Fruit fly (Drosophila melanogaster) whole organism, embryonic: ENCODE data around the gene klar.

ENCODE experiments used
- Ada2b ChIP-seq: fragments of 200-800 bp; sonication (Bioruptor generic); IDR thresholded peaks from 2 replicates; pipeline ENCODE4 v1.3.6; 2022; ENCODE audit warnings: missing biosample characterization, missing genetic modification characterization
- Aef1 ChIP-seq: fragments of 200-800 bp; sonication (Bioruptor generic); IDR thresholded peaks from 3 replicates; pipeline ENCODE4 v1.3.6; 2022; ENCODE audit warnings: missing biosample characterization, missing genetic modification characterization
- Awh ChIP-seq: fragments of 200-800 bp; sonication (Bioruptor generic); IDR thresholded peaks from 2 replicates; pipeline ENCODE4, ENCODE4 v1.3.6; 2022; ENCODE audit warnings: missing biosample characterization, missing genetic modification characterization
- BtbVII ChIP-seq: fragments of 200-800 bp; sonication (Bioruptor generic); optimal IDR thresholded peaks from 3 replicates; lab custom pipeline; 2017; ENCODE audit warnings: missing biosample characterization, mild to moderate bottlenecking, missing genetic modification characterization
- CG10147 ChIP-seq: fragments of 200-800 bp; sonication (Bioruptor generic); optimal IDR thresholded peaks from 2 replicates; lab custom pipeline; 2019; ENCODE audit warnings: missing biosample characterization, mild to moderate bottlenecking, missing genetic modification characterization, moderate library complexity
- CG10565 ChIP-seq: fragments of 200-800 bp; sonication (Bioruptor generic); optimal IDR thresholded peaks from 3 replicates; lab custom pipeline; 2016; ENCODE audit warnings: missing biosample characterization, mild to moderate bottlenecking, missing genetic modification characterization
- CG12071 ChIP-seq: fragments of 200-800 bp; sonication (Bioruptor generic); optimal IDR thresholded peaks from 3 replicates; lab custom pipeline; 2018; ENCODE audit warnings: missing biosample characterization, mild to moderate bottlenecking, missing genetic modification characterization
- CG12155 ChIP-seq: fragments of 200-800 bp; sonication (Bioruptor generic); optimal IDR thresholded peaks from 3 replicates; lab custom pipeline; 2016; ENCODE audit warnings: missing biosample characterization, missing genetic modification characterization
- CG16813 ChIP-seq: fragments of 200-800 bp; sonication (Bioruptor generic); IDR thresholded peaks from 3 replicates; pipeline ENCODE4 v1.3.6; 2022; ENCODE audit warnings: missing biosample characterization, missing genetic modification characterization; ENCODE audit not compliant: partially characterized antibody
- CG16863 ChIP-seq: fragments of 200-800 bp; sonication (Bioruptor generic); optimal IDR thresholded peaks from 3 replicates; lab custom pipeline; 2016; ENCODE audit warnings: missing biosample characterization, missing genetic modification characterization
- CG18619 ChIP-seq: fragments of 200-800 bp; sonication (Bioruptor generic); optimal IDR thresholded peaks from 3 replicates; lab custom pipeline; 2017; ENCODE audit warnings: missing biosample characterization, mild to moderate bottlenecking, missing genetic modification characterization
- CG2202 ChIP-seq: fragments of 200-800 bp; sonication (Bioruptor generic); optimal IDR thresholded peaks from 2 replicates; lab custom pipeline; 2018; ENCODE audit warnings: missing biosample characterization, mild to moderate bottlenecking, missing genetic modification characterization
- CG7745 ChIP-seq: fragments of 200-800 bp; sonication (Bioruptor generic); optimal IDR thresholded peaks from 2 replicates; lab custom pipeline; 2018; ENCODE audit warnings: missing biosample characterization, mild to moderate bottlenecking, missing genetic modification characterization, moderate library complexity
- CG9797 ChIP-seq: fragments of 200-800 bp; sonication (Bioruptor generic); optimal IDR thresholded peaks from 3 replicates; lab custom pipeline; 2018; ENCODE audit warnings: missing biosample characterization, mild to moderate bottlenecking, missing genetic modification characterization
- D19A ChIP-seq: fragments of 200-800 bp; optimal IDR thresholded peaks from 3 replicates; lab custom pipeline; 2019; ENCODE audit warnings: missing biosample characterization, mild to moderate bottlenecking, missing genetic modification characterization, moderate library complexity
- Dip2 ChIP-seq: fragments of 200-800 bp; sonication (Bioruptor generic); IDR thresholded peaks from 2 replicates; pipeline ENCODE4 v1.3.6; 2022; ENCODE audit warnings: missing biosample characterization, missing genetic modification characterization
- E2f2 ChIP-seq: fragments of 200-800 bp; sonication (Bioruptor generic); IDR thresholded peaks from 2 replicates; pipeline ENCODE4 v1.3.6; 2022; ENCODE audit warnings: missing biosample characterization, missing genetic modification characterization
- Ets65A ChIP-seq: fragments of 200-800 bp; sonication (Bioruptor generic); peaks from one replicate; lab custom pipeline; 2016; ENCODE audit warnings: missing biosample characterization, missing genetic modification characterization
- Fer1 ChIP-seq: fragments of 200-800 bp; sonication (Bioruptor generic); optimal IDR thresholded peaks from 2 replicates; lab custom pipeline; 2017; ENCODE audit warnings: missing biosample characterization, mild to moderate bottlenecking, missing genetic modification characterization
- HLH54F ChIP-seq: fragments of 200-800 bp; sonication (Bioruptor generic); optimal IDR thresholded peaks from 3 replicates; lab custom pipeline; 2016; ENCODE audit warnings: missing biosample characterization, missing genetic modification characterization
- Hr78 ChIP-seq, 2 experiments: fragments of 200-800 bp in 1 of 2; fragments of >200 bp in 1 of 2; sonication (Bioruptor generic) in 1 of 2; optimal IDR thresholded peaks; 2 replicates each; lab custom pipeline; 2017 to 2019; ENCODE audit warnings: missing biosample characterization in 2 of 2, missing genetic modification characterization in 2 of 2, mild to moderate bottlenecking in 1 of 2, moderate library complexity in 1 of 2
- Kr ChIP-seq: fragments of 200-800 bp; sonication (Bioruptor generic); optimal IDR thresholded peaks from 2 replicates; lab custom pipeline; 2017; ENCODE audit warnings: missing biosample characterization, mild to moderate bottlenecking, missing genetic modification characterization
- Lhr ChIP-seq: fragments of 200-800 bp; sonication (Bioruptor generic); optimal IDR thresholded peaks from 3 replicates; lab custom pipeline; 2017; ENCODE audit warnings: mild to moderate bottlenecking, missing biosample characterization, missing genetic modification reagents, missing genetic modification characterization
- Lim3 ChIP-seq: fragments of 200-800 bp; sonication (Bioruptor generic); IDR thresholded peaks from 2 replicates; pipeline ENCODE4 v1.3.6; 2022; ENCODE audit warnings: missing biosample characterization, missing genetic modification characterization
- Mrtf ChIP-seq: fragments of 200-800 bp; sonication (Bioruptor generic); IDR thresholded peaks from 3 replicates; pipeline ENCODE4 v1.3.6; 2022; ENCODE audit warnings: missing biosample characterization, missing genetic modification characterization
- Ptx1 ChIP-seq: fragments of 200-800 bp; sonication (Bioruptor generic); IDR thresholded peaks from 2 replicates; pipeline ENCODE4 v1.3.6; 2022; ENCODE audit warnings: missing biosample characterization, missing genetic modification characterization
- Rx ChIP-seq: fragments of 200-800 bp; sonication (Bioruptor generic); IDR thresholded peaks from 2 replicates; pipeline ENCODE4 v1.3.6; 2022; ENCODE audit warnings: missing biosample characterization, missing genetic modification characterization
- Side ChIP-seq: fragments of 200-800 bp; sonication (Bioruptor generic); optimal IDR thresholded peaks from 2 replicates; lab custom pipeline; 2016; ENCODE audit warnings: missing biosample characterization, missing genetic modification characterization
- TFAM ChIP-seq: fragments of 200-800 bp; sonication (Bioruptor generic); optimal IDR thresholded peaks from 2 replicates; lab custom pipeline; 2017; ENCODE audit warnings: missing biosample characterization, missing genetic modification characterization, inconsistent platforms
- Usf ChIP-seq: fragments of 200-800 bp; sonication (Bioruptor generic); optimal IDR thresholded peaks from 2 replicates; lab custom pipeline; 2017; ENCODE audit warnings: missing genotype, missing biosample characterization, missing genetic modification characterization
- amos ChIP-seq: fragments of 200-800 bp; sonication (Bioruptor generic); IDR thresholded peaks from 2 replicates; pipeline ENCODE4 v1.3.6; 2022; ENCODE audit warnings: missing biosample characterization, missing genetic modification characterization; ENCODE audit not compliant: partially characterized antibody
- bsh ChIP-seq, 2 experiments: fragments of 200-800 bp; sonication (Bioruptor generic); optimal IDR thresholded peaks; 2 replicates each; lab custom pipeline; 2017 to 2018; ENCODE audit warnings: mild to moderate bottlenecking in 2 of 2, missing biosample characterization in 2 of 2, missing genetic modification characterization in 2 of 2, moderate library complexity in 1 of 2
- cad ChIP-seq: fragments of >200 bp; optimal IDR thresholded peaks from 2 replicates; lab custom pipeline; 2017; ENCODE audit warnings: missing biosample characterization, missing genetic modification characterization
- dmrt11E ChIP-seq: fragments of 200-800 bp; sonication (Bioruptor generic); optimal IDR thresholded peaks from 3 replicates; lab custom pipeline; 2018; ENCODE audit warnings: missing biosample characterization, mild to moderate bottlenecking, missing genetic modification characterization, moderate library complexity
- dysf ChIP-seq: fragments of 200-800 bp; sonication (Bioruptor generic); IDR thresholded peaks from 3 replicates; pipeline ENCODE4 v1.3.6; 2022; ENCODE audit warnings: missing biosample characterization, missing genetic modification characterization
- fd64A ChIP-seq: fragments of 200-800 bp; sonication (Bioruptor generic); optimal IDR thresholded peaks from 3 replicates; lab custom pipeline; 2018; ENCODE audit warnings: missing biosample characterization, mild to moderate bottlenecking, missing genetic modification characterization
- gce ChIP-seq: fragments of 200-800 bp; sonication (Bioruptor generic); IDR thresholded peaks from 3 replicates; pipeline ENCODE4 v1.3.6; 2022; ENCODE audit warnings: missing biosample characterization, missing genetic modification characterization
- gcm ChIP-seq: fragments of 200-800 bp; sonication (Bioruptor generic); optimal IDR thresholded peaks from 2 replicates; lab custom pipeline; 2019; ENCODE audit warnings: missing biosample characterization, mild to moderate bottlenecking, missing genetic modification characterization, moderate library complexity
- gsb-n ChIP-seq: fragments of 200-800 bp; sonication (Bioruptor generic); optimal IDR thresholded peaks from 3 replicates; lab custom pipeline; 2018; ENCODE audit warnings: missing biosample characterization, mild to moderate bottlenecking, missing genetic modification characterization
- lmd ChIP-seq: fragments of 200-800 bp; sonication (Bioruptor generic); IDR thresholded peaks from 2 replicates; pipeline ENCODE4 v1.3.6; 2022; ENCODE audit warnings: missing biosample characterization, missing genetic modification characterization
- nerfin-1 ChIP-seq: fragments of 200-800 bp; sonication (Bioruptor generic); optimal IDR thresholded peaks from 3 replicates; lab custom pipeline; 2019; ENCODE audit warnings: missing biosample characterization, mild to moderate bottlenecking, missing genetic modification characterization, moderate library complexity
- oc ChIP-seq: fragments of 200-800 bp; sonication (Bioruptor generic); optimal IDR thresholded peaks from 2 replicates; lab custom pipeline; 2018; ENCODE audit warnings: missing biosample characterization, mild to moderate bottlenecking, missing genetic modification characterization, moderate library complexity
- phol ChIP-seq: fragments of 200-800 bp; sonication (Bioruptor generic); optimal IDR thresholded peaks from 3 replicates; lab custom pipeline; 2018; ENCODE audit warnings: missing biosample characterization, mild to moderate bottlenecking, missing genetic modification characterization, moderate library complexity
- pros ChIP-seq: fragments of 200-800 bp; sonication (Bioruptor generic); optimal IDR thresholded peaks from 3 replicates; lab custom pipeline; 2019; ENCODE audit warnings: missing biosample characterization, mild to moderate bottlenecking, missing genetic modification characterization, moderate library complexity
- ranshi ChIP-seq: fragments of 200-800 bp; sonication (Bioruptor generic); IDR thresholded peaks from 2 replicates; pipeline ENCODE4 v1.3.6; 2022; ENCODE audit warnings: missing biosample characterization, missing genetic modification characterization
- run ChIP-seq: fragments of 200-800 bp; sonication (Bioruptor generic); optimal IDR thresholded peaks from 3 replicates; lab custom pipeline; 2018; ENCODE audit warnings: missing biosample characterization, mild to moderate bottlenecking, missing genetic modification characterization
- sisA ChIP-seq: fragments of 200-800 bp; sonication (Bioruptor generic); IDR thresholded peaks from 2 replicates; pipeline ENCODE4 v1.3.6; 2022; ENCODE audit warnings: missing biosample characterization, missing genetic modification characterization
- slou ChIP-seq: fragments of 200-800 bp; sonication (Bioruptor generic); optimal IDR thresholded peaks from 3 replicates; lab custom pipeline; 2016; ENCODE audit warnings: missing biosample characterization, missing genetic modification characterization
- sqz ChIP-seq: fragments of 200-800 bp; sonication (Bioruptor generic); optimal IDR thresholded peaks from 3 replicates; lab custom pipeline; 2018; ENCODE audit warnings: missing biosample characterization, mild to moderate bottlenecking, missing genetic modification characterization
- stwl ChIP-seq: fragments of 200-800 bp; sonication (Bioruptor generic); optimal IDR thresholded peaks from 3 replicates; lab custom pipeline; 2018; ENCODE audit warnings: missing biosample characterization, mild to moderate bottlenecking, missing genetic modification characterization, moderate library complexity
- tll ChIP-seq, 2 experiments: fragments of 200-800 bp in 1 of 2; fragments of >200 bp in 1 of 2; sonication (Bioruptor generic) in 1 of 2; optimal IDR thresholded peaks; 2 replicates each; lab custom pipeline; 2017 to 2019; ENCODE audit warnings: missing biosample characterization in 2 of 2, missing genetic modification characterization in 2 of 2, mild to moderate bottlenecking in 1 of 2, moderate library complexity in 1 of 2
- twi ChIP-seq: fragments of 200-800 bp; optimal IDR thresholded peaks from 2 replicates; lab custom pipeline; 2019; ENCODE audit warnings: missing biosample characterization, mild to moderate bottlenecking, missing genetic modification characterization, moderate library complexity
- tx ChIP-seq: fragments of 200-800 bp; sonication (Bioruptor generic); optimal IDR thresholded peaks from 2 replicates; lab custom pipeline; 2016; ENCODE audit warnings: missing biosample characterization, missing genetic modification characterization
- zen2 ChIP-seq: fragments of 200-800 bp; sonication (Bioruptor generic); IDR thresholded peaks from 3 replicates; pipeline ENCODE4 v1.3.6; 2022; ENCODE audit warnings: missing biosample characterization, missing genetic modification characterization; ENCODE audit not compliant: partially characterized antibody

Gene klar

DNA sequence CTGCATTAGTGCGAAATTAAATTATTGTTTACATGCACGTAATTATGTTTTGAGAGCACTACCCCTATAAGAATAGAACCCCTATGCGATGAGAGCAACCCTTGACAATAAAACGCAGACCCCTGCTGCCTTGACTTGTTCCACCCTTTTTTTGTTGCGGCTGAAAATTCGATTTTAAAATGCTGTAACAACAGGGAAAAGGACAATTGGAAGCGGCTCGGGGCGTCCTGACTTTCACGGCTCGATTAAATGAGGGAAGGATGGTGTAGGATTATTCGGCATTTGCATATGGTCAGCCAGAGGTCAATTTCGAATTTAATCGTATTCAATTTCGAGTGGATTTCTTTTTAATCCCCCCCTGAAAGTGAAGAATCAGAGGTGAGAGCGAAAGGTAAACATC, 115.8 kb downstream of the klar start:
- TF ChIP-seq CG9797, result no peak
- TF ChIP-seq gcm (GFP tag; lab: Kevin White, UChicago), result peak; percentile 42
- TF ChIP-seq HLH54F (GFP tag; lab: Kevin White, UChicago), result no peak
- TF ChIP-seq tll (GFP tag; optimal IDR thresholded peaks at IDR 0.05; lab: Kevin White, UChicago), result peak in 1 of 2 experiments; percentile 67
- TF ChIP-seq CG12155 (GFP tag; lab: Kevin White, UChicago), result no peak
- no peak for TF ChIP-seq E2f2
- no peak for TF ChIP-seq stwl
- TF ChIP-seq Mrtf, result no peak
- no peak for TF ChIP-seq Lim3 (GFP tag; lab: Robert Waterston, UW)
- TF ChIP-seq oc, result peak; percentile 88
- peak; percentile 69 for TF ChIP-seq gsb-n
- TF ChIP-seq TFAM, result no peak
- no peak for TF ChIP-seq zen2
- no peak for TF ChIP-seq CG10565 (GFP tag; lab: Kevin White, UChicago)
- TF ChIP-seq Dip2 (GFP tag; lab: Robert Waterston, UW), result no peak
- peak; percentile 29 for TF ChIP-seq CG7745
- TF ChIP-seq Ada2b (GFP tag; lab: Robert Waterston, UW), result no peak
- no peak for TF ChIP-seq twi (tag; lab: Kevin White, UChicago)
- TF ChIP-seq CG10147 (GFP tag; lab: Kevin White, UChicago), result no peak
- peak; percentile 9 for TF ChIP-seq nerfin-1 (tag; lab: Kevin White, UChicago)
- TF ChIP-seq phol (tag; lab: Kevin White, UChicago), result no peak
- no peak for TF ChIP-seq Ptx1 (GFP tag; lab: Robert Waterston, UW)
- TF ChIP-seq Lhr (GFP tag; lab: Kevin White, UChicago), result no peak
- no peak for TF ChIP-seq fd64A (GFP tag; lab: Kevin White, UChicago)
- no peak for TF ChIP-seq slou (GFP tag; lab: Kevin White, UChicago)
- TF ChIP-seq gce, result no peak
- no peak for TF ChIP-seq dysf (GFP tag; lab: Robert Waterston, UW)
- TF ChIP-seq Awh, result 0 out of 2 replicates have a peak, but pooled peaks have one; percentile 15
- TF ChIP-seq sqz (GFP tag; lab: Kevin White, UChicago), result peak; percentile 8
- TF ChIP-seq lmd, result no peak
- TF ChIP-seq CG16813, result no peak
- TF ChIP-seq Kr (GFP tag; lab: Kevin White, UChicago), result peak; percentile 58
- no peak for TF ChIP-seq Side (GFP tag; lab: Kevin White, UChicago)
- no peak for TF ChIP-seq amos (GFP tag; lab: Robert Waterston, UW)
- TF ChIP-seq run (tag; lab: Kevin White, UChicago), result peak; percentile 61
- no peak for TF ChIP-seq Usf
- no peak for TF ChIP-seq Aef1 (GFP tag; lab: Robert Waterston, UW)
- peak; percentile 78 for TF ChIP-seq pros (GFP tag; lab: Kevin White, UChicago)
- TF ChIP-seq tx, result no peak

dm6 chr3L:420656-421055, 119.8 kb downstream of the klar start:
- TF ChIP-seq Fer1 (GFP tag; lab: Kevin White, UChicago) (no peak), CG2202 (no peak), CG16863 (GFP tag; lab: Kevin White, UChicago) (no peak), ranshi (no peak), Hr78 (GFP tag; optimal IDR thresholded peaks at IDR 0.05; lab: Kevin White, UChicago) (no peak), CG18619 (GFP tag; lab: Kevin White, UChicago) (no peak), Mrtf (no peak), D19A (no peak), CG12071 (GFP tag; lab: Kevin White, UChicago) (no peak), dmrt11E (tag; lab: Kevin White, UChicago) (peak; percentile 10), BtbVII (no peak), bsh (GFP tag; optimal IDR thresholded peaks at IDR 0.05; lab: Kevin White, UChicago) (peak in 1 of 2 experiments; percentile 19), cad (no peak), sisA (GFP tag; lab: Robert Waterston, UW) (no peak), Rx (GFP tag; lab: Robert Waterston, UW) (peak; percentile 34; the same call in 1 of the 2 replicates), Ets65A (GFP tag; lab: Kevin White, UChicago) (peak; percentile 66), Dip2 (GFP tag; lab: Robert Waterston, UW) (no peak)
